Fruit fly (Drosophila melanogaster) whole organism, adult: ENCODE results near the gene HP4.

Experiments
- CG11617 ChIP-seq: fragments of 200-800 bp; sonication (Bioruptor generic); optimal IDR thresholded peaks from 2 replicates; lab custom pipeline; 2017; ENCODE audit warnings: mild to moderate bottlenecking, missing biosample characterization, missing genetic modification reagents, missing genetic modification characterization
- CG14711 ChIP-seq: fragments of 200-800 bp; sonication (Bioruptor generic); optimal IDR thresholded peaks from 2 replicates; lab custom pipeline; 2018; ENCODE audit warnings: missing biosample characterization, mild to moderate bottlenecking, missing genetic modification characterization, moderate library complexity
- CG1620 ChIP-seq: fragments of 200-800 bp; sonication (Bioruptor generic); optimal IDR thresholded peaks from 2 replicates; lab custom pipeline; 2016; ENCODE audit warnings: missing biosample characterization, missing genetic modification characterization
- CG33017 ChIP-seq: fragments of 200-800 bp; sonication (Bioruptor generic); optimal IDR thresholded peaks from 2 replicates; lab custom pipeline; 2018; ENCODE audit warnings: missing biosample characterization, mild to moderate bottlenecking, missing genetic modification characterization, moderate library complexity
- CG7045 ChIP-seq: fragments of 200-800 bp; sonication (Bioruptor generic); optimal IDR thresholded peaks from 2 replicates; lab custom pipeline; 2017; ENCODE audit warnings: missing biosample characterization, mild to moderate bottlenecking, missing genetic modification characterization
- CG7101 ChIP-seq: fragments of 200-800 bp; sonication (Bioruptor generic); optimal IDR thresholded peaks from 2 replicates; lab custom pipeline; 2018; ENCODE audit warnings: missing biosample characterization, mild to moderate bottlenecking, missing genetic modification characterization, moderate library complexity
- bab1 ChIP-seq: fragments of 200-800 bp; sonication (Bioruptor generic); optimal IDR thresholded peaks from 3 replicates; lab custom pipeline; 2019; ENCODE audit warnings: missing biosample characterization, mild to moderate bottlenecking, missing genetic modification characterization, moderate library complexity
- cnc ChIP-seq, 2 experiments: fragments of >200 bp; optimal IDR thresholded peaks; 2 replicates each; lab custom pipeline; 2017
- kay ChIP-seq: fragments of 200-800 bp; sonication (Bioruptor generic); peaks from one replicate; lab custom pipeline; 2016; ENCODE audit warnings: missing biosample characterization, missing genetic modification characterization, borderline replicate concordance
- pad ChIP-seq: fragments of 200-800 bp; sonication (Bioruptor generic); optimal IDR thresholded peaks from 3 replicates; lab custom pipeline; 2017; ENCODE audit warnings: missing biosample characterization, missing genetic modification characterization, mild to moderate bottlenecking, moderate library complexity, missing genetic modification reagents
- toe ChIP-seq: fragments of 200-800 bp; sonication (Bioruptor generic); optimal IDR thresholded peaks from 2 replicates; lab custom pipeline; 2016; ENCODE audit warnings: missing biosample characterization, missing genetic modification characterization

dm6 chr3L:8013001-8013864 is 37.3 kb upstream of the HP4 start:
- TF ChIP-seq bab1 (no peak), kay (GFP tag; lab: Kevin White, UChicago) (no peak), CG14711 (no peak), CG7045 (no peak), toe (GFP tag; lab: Kevin White, UChicago) (no peak), CG7101 (no peak), CG11617 (GFP tag; lab: Kevin White, UChicago) (no peak), CG1620 (GFP tag; lab: Kevin White, UChicago) (no peak), CG33017 (tag; lab: Kevin White, UChicago) (no peak), pad (GFP tag; lab: Kevin White, UChicago) (no peak), cnc (optimal IDR thresholded peaks at IDR 0.05; lab: Kevin White, UChicago) (no peak)
